Fruit fly (Drosophila melanogaster) whole organism, pupa: ENCODE results near the gene CG2182.

ENCODE experiments used
- CG13204 ChIP-seq: fragments of 200-800 bp; sonication (Bioruptor generic); optimal IDR thresholded peaks from 2 replicates; lab custom pipeline; 2018; ENCODE audit warnings: missing biosample characterization, mild to moderate bottlenecking, missing genetic modification characterization, moderate library complexity
- CG14655 ChIP-seq: fragments of 200-800 bp; sonication (Bioruptor generic); optimal IDR thresholded peaks from 3 replicates; lab custom pipeline; 2017; ENCODE audit warnings: mild to moderate bottlenecking, missing biosample characterization, missing genetic modification reagents, missing genetic modification characterization
- CG34367 ChIP-seq: fragments of 200-800 bp; sonication (Bioruptor generic); optimal IDR thresholded peaks from 2 replicates; lab custom pipeline; 2018; ENCODE audit warnings: missing biosample characterization, mild to moderate bottlenecking, missing genetic modification characterization
- CG4496 ChIP-seq: fragments of 200-800 bp; sonication (Bioruptor generic); IDR thresholded peaks from 3 replicates; pipeline ENCODE4 v1.3.6; 2022; ENCODE audit warnings: missing biosample characterization, missing genetic modification characterization
- CG8159 ChIP-seq: fragments of 200-800 bp; sonication (Bioruptor generic); optimal IDR thresholded peaks from 3 replicates; lab custom pipeline; 2018; ENCODE audit warnings: missing biosample characterization, mild to moderate bottlenecking, missing genetic modification characterization, moderate library complexity
- CG8301 ChIP-seq: fragments of 200-800 bp; sonication (Bioruptor generic); optimal IDR thresholded peaks from 2 replicates; lab custom pipeline; 2018; ENCODE audit warnings: missing biosample characterization, mild to moderate bottlenecking, missing genetic modification characterization
- CG9948 ChIP-seq: fragments of 200-800 bp; sonication (Bioruptor generic); optimal IDR thresholded peaks from 2 replicates; lab custom pipeline; 2018; ENCODE audit warnings: missing biosample characterization, mild to moderate bottlenecking, missing genetic modification characterization, moderate library complexity
- EcR ChIP-seq: fragments of 200-800 bp; sonication (Bioruptor generic); optimal IDR thresholded peaks from 3 replicates; lab custom pipeline; 2019; ENCODE audit warnings: missing biosample characterization, missing genetic modification characterization, mild to moderate bottlenecking, moderate library complexity, missing genetic modification reagents
- Ets98B ChIP-seq: fragments of 200-800 bp; sonication (Bioruptor generic); IDR thresholded peaks from 2 replicates; pipeline ENCODE4 v1.3.6; 2022; ENCODE audit warnings: missing biosample characterization, missing genetic modification characterization
- Pif1B ChIP-seq: fragments of 200-800 bp; sonication (Bioruptor generic); optimal IDR thresholded peaks from 3 replicates; lab custom pipeline; 2016; ENCODE audit warnings: missing biosample characterization, missing genetic modification characterization
- Snoo ChIP-seq: fragments of 200-800 bp; sonication (Bioruptor generic); optimal IDR thresholded peaks from 3 replicates; lab custom pipeline; 2017; ENCODE audit warnings: missing biosample characterization, mild to moderate bottlenecking, missing genetic modification characterization, inconsistent platforms
- gl ChIP-seq: fragments of 200-800 bp; sonication (Bioruptor generic); optimal IDR thresholded peaks from 2 replicates; lab custom pipeline; 2018; ENCODE audit warnings: missing biosample characterization, mild to moderate bottlenecking, missing genetic modification characterization
- rn ChIP-seq: fragments of 200-800 bp; sonication (Bioruptor generic); IDR thresholded peaks from 2 replicates; pipeline ENCODE4 v1.3.6; 2022; ENCODE audit warnings: missing biosample characterization, missing genetic modification characterization

DNA sequence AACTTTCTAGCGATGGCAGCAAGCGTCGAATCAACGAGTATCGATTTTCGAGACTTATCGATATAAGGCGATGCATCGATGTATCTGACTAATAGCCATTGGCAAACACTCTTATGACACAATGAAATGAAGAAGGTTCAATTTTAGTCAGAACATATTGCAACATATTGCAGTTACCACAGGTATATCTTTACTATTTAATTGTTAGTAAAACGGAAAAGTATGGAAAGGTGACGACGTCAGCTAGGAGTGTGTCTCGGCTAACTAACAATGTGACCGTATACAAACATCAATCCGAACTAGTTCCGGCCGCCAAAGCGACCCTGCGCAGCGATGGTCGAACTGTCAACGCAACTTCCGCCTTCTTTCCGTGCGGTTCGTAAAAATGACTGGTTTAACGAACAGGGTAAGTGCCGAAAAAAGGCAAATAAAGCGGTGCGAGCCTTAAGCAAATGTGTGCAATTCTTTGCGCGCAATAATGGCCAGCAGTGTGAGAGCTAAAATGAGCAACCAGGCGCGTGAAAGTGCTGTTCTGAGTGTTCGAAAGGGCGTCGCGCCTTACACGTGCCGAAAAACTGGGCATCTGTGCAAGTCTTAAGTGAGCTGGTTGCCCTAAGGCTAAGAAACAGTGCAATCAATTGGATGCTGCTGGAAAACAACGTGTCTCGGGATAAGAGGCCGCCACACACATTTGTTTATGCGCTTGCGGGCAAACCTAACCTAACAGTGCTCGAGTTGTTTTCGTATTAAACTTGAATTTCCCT is 35.4 kb downstream of the CG2182 start, which contains the start of the genes Dph4, Spec2 and RpL13A:
- TF ChIP-seq EcR (GFP tag; lab: Kevin White, UChicago) (no peak), CG14655 (GFP tag; lab: Kevin White, UChicago) (no peak), CG34367 (tag; lab: Kevin White, UChicago) (peak; percentile 83), CG8301 (tag; lab: Kevin White, UChicago) (peak; percentile 42), Pif1B (GFP tag; lab: Kevin White, UChicago) (no peak), Snoo (peak; percentile 94), CG4496 (GFP tag; lab: Robert Waterston, UW) (no peak), CG8159 (no peak), CG9948 (tag; lab: Kevin White, UChicago) (peak; percentile 22), rn (no peak), Ets98B (GFP tag; lab: Robert Waterston, UW) (no peak), CG13204 (GFP tag; lab: Kevin White, UChicago) (no peak), gl (tag; lab: Kevin White, UChicago) (peak; percentile 72)
